Comparison of ENCODE assay signal across 1 fruit fly cellular context in the genomic region with DNA sequence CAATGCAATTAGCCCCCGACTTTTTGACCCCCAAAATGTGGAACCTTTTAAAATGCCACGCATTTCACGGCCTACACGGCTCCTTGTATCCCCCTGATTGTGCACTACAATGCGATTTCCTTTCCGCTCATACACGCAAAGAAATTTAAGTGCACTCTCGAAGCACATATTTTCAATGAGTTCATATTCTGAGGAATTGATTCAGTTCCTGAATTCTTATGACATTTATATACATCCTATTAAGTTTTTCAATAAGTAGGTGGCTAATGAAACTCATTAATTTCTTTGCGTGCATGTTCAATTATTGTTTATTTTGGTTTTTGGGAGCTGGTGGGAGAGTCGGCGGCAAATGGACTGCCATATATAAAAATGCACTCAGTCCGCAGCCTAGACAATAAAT.
TF ChIP-seq lines count a peak whose summit lies in the region.

No protein-coding gene starts in this region.

TF ChIP-seq in whole organism, embryonic, 481 proteins besides CTCF, POLR2A, EP300 and RAD21 (continued from another document):
- TF ChIP-seq esg (GFP tag; conservative IDR thresholded peaks at IDR 0.05; lab: Robert Waterston, UW) (peak; percentile 41), ken (GFP tag; IDR thresholded peaks at IDR 0.05; lab: Robert Waterston, UW) (peak; percentile 60; the same call in 1 of the 3 replicates), Hsf (GFP tag; optimal IDR thresholded peaks at IDR 0.05; lab: Kevin White, UChicago) (peak; percentile 73), CG18011 (GFP tag; optimal IDR thresholded peaks at IDR 0.05; lab: Kevin White, UChicago) (no peak), CG32532 (GFP tag; IDR thresholded peaks at IDR 0.05; lab: Robert Waterston, UW) (no peak), CG14965 (GFP tag; optimal IDR thresholded peaks at IDR 0.05; lab: Kevin White, UChicago; ENCODE audit: borderline replicate concordance) (no peak), Bdp1 (GFP tag; optimal IDR thresholded peaks at IDR 0.05; lab: Kevin White, UChicago) (peak; percentile 50), CG18599 (GFP tag; optimal IDR thresholded peaks at IDR 0.05; lab: Kevin White, UChicago) (peak; percentile 25), cato (GFP tag; optimal IDR thresholded peaks at IDR 0.05; lab: Kevin White, UChicago; ENCODE audit: borderline replicate concordance) (peak; percentile 13), jing (GFP tag; optimal IDR thresholded peaks at IDR 0.05; lab: Kevin White, UChicago) (peak; percentile 51), CkIIα-i1 (GFP tag; IDR thresholded peaks at IDR 0.05; lab: Robert Waterston, UW) (no peak), CG8924 (tag; optimal IDR thresholded peaks at IDR 0.05; lab: Kevin White, UChicago) (peak; percentile 64), cwo (GFP tag; optimal IDR thresholded peaks at IDR 0.05; lab: Kevin White, UChicago) (no peak), Max (GFP tag; optimal IDR thresholded peaks at IDR 0.05; lab: Kevin White, UChicago) (peak; percentile 34), crp (GFP tag; optimal IDR thresholded peaks at IDR 0.05; lab: Kevin White, UChicago) (no peak), CG8281 (tag; optimal IDR thresholded peaks at IDR 0.05; lab: Kevin White, UChicago) (peak; percentile 34), Mrtf (GFP tag; IDR thresholded peaks at IDR 0.05; lab: Robert Waterston, UW) (no peak), sqz (GFP tag; optimal IDR thresholded peaks at IDR 0.05; lab: Kevin White, UChicago) (no peak), CG12236 (GFP tag; optimal IDR thresholded peaks at IDR 0.05; lab: Kevin White, UChicago) (peak; percentile 16), Myb (GFP tag; optimal IDR thresholded peaks at IDR 0.05; lab: Kevin White, UChicago) (no peak)
